Fruit fly (Drosophila melanogaster): ENCODE data around the gene CG7523.
A peak's percentile ranks its signal among the peaks of the same experiment; 100 is the strongest.

Gene CG7523

dm6 chr3R:17703691-17704537, 33.2 kb upstream of the CG7523 start (continued):
- TF ChIP-seq exex (tag; optimal IDR thresholded peaks at IDR 0.05), result peak; percentile 88
- TF ChIP-seq MBD-R2 (GFP tag; IDR thresholded peaks at IDR 0.05), result peak; percentile 97
- peak; percentile 95 for TF ChIP-seq CG6765 (GFP tag; optimal IDR thresholded peaks at IDR 0.05)
- TF ChIP-seq CG17385 (GFP tag; optimal IDR thresholded peaks at IDR 0.05), result peak; percentile 98
- peak; percentile 99 for TF ChIP-seq CG10654 (GFP tag; optimal IDR thresholded peaks at IDR 0.05)
- peak; percentile 99 for TF ChIP-seq CG14667 (GFP tag; IDR thresholded peaks at IDR 0.05)
- TF ChIP-seq nerfin-2 (GFP tag; IDR thresholded peaks at IDR 0.05; ENCODE audit: partially characterized antibody), result no peak
- TF ChIP-seq CG8290 (GFP tag; optimal IDR thresholded peaks at IDR 0.05), result peak; percentile 98
- TF ChIP-seq CG8290 (tag; optimal IDR thresholded peaks at IDR 0.05), result peak; percentile 75 to 99
- peak; percentile 98 for TF ChIP-seq salm (tag; optimal IDR thresholded peaks at IDR 0.05)
- peak; percentile 98 for TF ChIP-seq btn (GFP tag; optimal IDR thresholded peaks at IDR 0.05)
- peak; percentile 95 for TF ChIP-seq gt (GFP tag; IDR thresholded peaks at IDR 0.05)
- TF ChIP-seq Myb (GFP tag; optimal IDR thresholded peaks at IDR 0.05), result peak; percentile 94
- TF ChIP-seq CG9609 (GFP tag; optimal IDR thresholded peaks at IDR 0.05), result peak; percentile 99
- TF ChIP-seq CG8924 (tag; optimal IDR thresholded peaks at IDR 0.05), result peak; percentile 99
- peak; percentile 99 for TF ChIP-seq fd96Cb (tag; optimal IDR thresholded peaks at IDR 0.05)
- TF ChIP-seq fu2 (GFP tag; optimal IDR thresholded peaks at IDR 0.05), result peak; percentile 99
- peak; percentile 99 for TF ChIP-seq CG18619 (GFP tag; optimal IDR thresholded peaks at IDR 0.05)
- TF ChIP-seq tll (GFP tag; optimal IDR thresholded peaks at IDR 0.05), result peak in 1 of 2 experiments; percentile 54
- peak; percentile 99 for TF ChIP-seq CG15269 (tag; optimal IDR thresholded peaks at IDR 0.05)
- TF ChIP-seq CG4328 (GFP tag; optimal IDR thresholded peaks at IDR 0.05), result peak; percentile 86
- peak; percentile 99 for TF ChIP-seq pnt (GFP tag; optimal IDR thresholded peaks at IDR 0.05)
- peak; percentile 98 to 99 for TF ChIP-seq Pdp1 (GFP tag; optimal IDR thresholded peaks at IDR 0.05)
- peak; percentile 99 for TF ChIP-seq chif (GFP tag; optimal IDR thresholded peaks at IDR 0.05)
- peak; percentile 2 for TF ChIP-seq CG15479 (GFP tag; optimal IDR thresholded peaks at IDR 0.05)
- peak; percentile 99 for TF ChIP-seq sim (GFP tag; IDR thresholded peaks at IDR 0.05)
- TF ChIP-seq dmrt11E (tag; optimal IDR thresholded peaks at IDR 0.05), result peak; percentile 98
- peak; percentile 98 for TF ChIP-seq Nf-YA (GFP tag; IDR thresholded peaks at IDR 0.05)
- TF ChIP-seq Sin3A (optimal IDR thresholded peaks at IDR 0.05), result no peak
- peak; percentile 97 for TF ChIP-seq CG13424 (tag; optimal IDR thresholded peaks at IDR 0.05)
- no peak for TF ChIP-seq usp (GFP tag; optimal IDR thresholded peaks at IDR 0.05)
- TF ChIP-seq Doc3 (GFP tag; IDR thresholded peaks at IDR 0.05; ENCODE audit: partially characterized antibody), result no peak
- TF ChIP-seq gem (tag; optimal IDR thresholded peaks at IDR 0.05), result peak; percentile 99
- TF ChIP-seq amos (GFP tag; IDR thresholded peaks at IDR 0.05; ENCODE audit: partially characterized antibody), result no peak
- no peak; the same call in 1 of the 2 replicates for TF ChIP-seq Bgb (GFP tag; IDR thresholded peaks at IDR 0.05; ENCODE audit: partially characterized antibody)
- peak; percentile 99 for TF ChIP-seq Chrac-16 (GFP tag; optimal IDR thresholded peaks at IDR 0.05)
- peak; percentile 98 for TF ChIP-seq zfh2 (GFP tag; optimal IDR thresholded peaks at IDR 0.05)
- peak; percentile 99 for TF ChIP-seq CG14014 (GFP tag; IDR thresholded peaks at IDR 0.05)
- TF ChIP-seq cato (GFP tag; optimal IDR thresholded peaks at IDR 0.05; ENCODE audit: borderline replicate concordance), result peak; percentile 99
- peak; percentile 93 for TF ChIP-seq CG11560 (tag; IDR thresholded peaks at IDR 0.05)
- TF ChIP-seq otp (GFP tag; IDR thresholded peaks at IDR 0.05), result peak; percentile 99
- peak; percentile 99 for TF ChIP-seq CG12071 (GFP tag; optimal IDR thresholded peaks at IDR 0.05)
- TF ChIP-seq esg (GFP tag; conservative IDR thresholded peaks at IDR 0.05), result peak; percentile 99
- TF ChIP-seq CG3726 (GFP tag; IDR thresholded peaks at IDR 0.05), result peak; percentile 99
- peak; percentile 98 for TF ChIP-seq CG3281 (GFP tag; optimal IDR thresholded peaks at IDR 0.05)
- TF ChIP-seq slbo (GFP tag; IDR thresholded peaks at IDR 0.05), result peak; percentile 99
- peak; percentile 99 for TF ChIP-seq CG4854 (GFP tag; optimal IDR thresholded peaks at IDR 0.05)
- TF ChIP-seq D19B (GFP tag; optimal IDR thresholded peaks at IDR 0.05), result peak; percentile 94
- peak; percentile 99 for TF ChIP-seq CG8089 (GFP tag; optimal IDR thresholded peaks at IDR 0.05)
